Worm (Caenorhabditis elegans) whole organism, early embryonic: ENCODE results near the gene C03G6.17.

Experiments
- B0310.2 ChIP-seq: sonication (generic microtip); optimal IDR thresholded peaks from 2 replicates; lab custom pipeline; 2016; ENCODE audit warnings: mild to moderate bottlenecking, missing genetic modification characterization, missing compliant biosample characterization
- F13C5.2 ChIP-seq: sonication (generic microtip); optimal IDR thresholded peaks from 2 replicates; lab custom pipeline; 2017; ENCODE audit warnings: mild to moderate bottlenecking, missing genetic modification characterization, inconsistent platforms, missing compliant biosample characterization
- aly-1 ChIP-seq: sonication (generic microtip); optimal IDR thresholded peaks from 2 replicates; lab custom pipeline; 2016; ENCODE audit warnings: missing genetic modification characterization, missing compliant biosample characterization
- ama-1 ChIP-seq: fragments of 150-350 bp; optimal IDR thresholded peaks from 2 replicates; lab custom pipeline; 2014
- ceh-13 ChIP-seq: fragments of 200-800 bp; sonication (Bioruptor generic); optimal IDR thresholded peaks from 2 replicates; lab custom pipeline; 2018; ENCODE audit warnings: mild to moderate bottlenecking, missing genetic modification characterization, missing compliant biosample characterization
- ceh-36 ChIP-seq: sonication (generic microtip); optimal IDR thresholded peaks from 2 replicates; lab custom pipeline; 2016; ENCODE audit warnings: missing genetic modification characterization, inconsistent platforms, missing compliant biosample characterization
- ets-7 ChIP-seq: sonication (generic microtip); optimal IDR thresholded peaks from 2 replicates; lab custom pipeline; 2016; ENCODE audit warnings: missing genotype, missing genetic modification characterization, missing compliant biosample characterization
- flt-1 ChIP-seq: fragments of 200-800 bp; sonication (Bioruptor generic); IDR thresholded peaks from 2 replicates; pipeline ENCODE4 v1.3.6; 2022; ENCODE audit warnings: missing genetic modification characterization, missing compliant biosample characterization
- hmbx-1 ChIP-seq: sonication (generic microtip); optimal IDR thresholded peaks from 2 replicates; lab custom pipeline; 2016; ENCODE audit warnings: mild to moderate bottlenecking, missing genetic modification characterization, missing compliant biosample characterization
- hnd-1 ChIP-seq: sonication (generic microtip); optimal IDR thresholded peaks from 2 replicates; lab custom pipeline; 2016; ENCODE audit warnings: missing genetic modification characterization, missing compliant biosample characterization
- scrt-1 ChIP-seq: fragments of 200-800 bp; sonication (Bioruptor generic); IDR thresholded peaks from 2 replicates; pipeline ENCODE4 v1.3.6; 2022; ENCODE audit warnings: missing genetic modification characterization, missing compliant biosample characterization
- sea-1 ChIP-seq: fragments of 200-800 bp; sonication (Bioruptor generic); conservative IDR thresholded peaks from 2 replicates; pipeline ENCODE4 v1.3.6; 2022; ENCODE audit warnings: missing genetic modification characterization, missing compliant biosample characterization
- tbx-11 ChIP-seq: fragments of 200-800 bp; sonication (Bioruptor generic); IDR thresholded peaks from 2 replicates; pipeline ENCODE4 v1.3.6; 2022; ENCODE audit warnings: missing genetic modification characterization, missing compliant biosample characterization
- tbx-37 ChIP-seq: fragments of 200-800 bp; sonication (Bioruptor generic); conservative IDR thresholded peaks from 2 replicates; pipeline ENCODE4 v1.3.6; 2022; ENCODE audit warnings: missing genetic modification reagents, missing genetic modification characterization, missing compliant biosample characterization

DNA sequence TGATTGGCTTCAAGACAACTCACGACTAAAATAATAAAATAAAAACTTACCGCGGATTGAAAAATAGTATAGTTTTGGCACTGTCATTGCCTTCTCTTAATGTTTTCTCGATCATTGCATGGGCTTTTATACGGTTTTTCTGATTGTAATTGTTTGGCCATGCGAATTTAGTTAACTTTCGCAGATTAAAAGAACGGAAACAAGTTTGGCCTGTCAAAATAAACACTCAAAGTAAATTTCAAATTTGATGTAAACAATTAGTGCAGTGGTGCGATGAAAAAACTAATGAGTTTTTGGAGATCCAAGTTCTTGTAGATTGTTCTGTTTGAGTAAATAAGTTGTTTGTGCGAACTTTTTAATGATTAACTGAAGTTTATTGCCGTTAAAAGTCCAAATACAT, 18.3 kb upstream of the C03G6.17 start, which contains the start of gene gst-41:
- TF ChIP-seq tbx-11 (GFP tag; lab: Robert Waterston, UW) (no peak), F13C5.2 (tag; lab: Kevin White, UChicago) (no peak), ceh-36 (tag; lab: Kevin White, UChicago) (no peak), ama-1 (lab: Kevin White, UChicago) (no peak), hnd-1 (no peak), flt-1 (no peak), hmbx-1 (no peak), B0310.2 (tag; lab: Kevin White, UChicago) (no peak), ceh-13 (no peak), aly-1 (no peak), tbx-37 (no peak), scrt-1 (GFP tag; lab: Robert Waterston, UW) (no peak), sea-1 (GFP tag; lab: Robert Waterston, UW) (no peak), ets-7 (tag; lab: Kevin White, UChicago) (no peak)
